Worm (Caenorhabditis elegans) whole organism, mixed stage, embryonic: ENCODE data around the gene amx-1.

Source experiments
- M03D4.4 ChIP-seq: sonication (generic microtip); optimal IDR thresholded peaks from 2 replicates; lab custom pipeline; 2017; ENCODE audit warnings: mild to moderate bottlenecking, missing genetic modification characterization, missing compliant biosample characterization
- bed-3 ChIP-seq: fragments of 200-800 bp; sonication (Bioruptor generic); optimal IDR thresholded peaks from 3 replicates; lab custom pipeline; 2018; ENCODE audit warnings: mild to moderate bottlenecking, missing genetic modification characterization, moderate library complexity, missing compliant biosample characterization
- blmp-1 ChIP-seq: fragments of 150-350 bp; optimal IDR thresholded peaks from 2 replicates; lab custom pipeline; 2014; ENCODE audit warnings: missing biosample characterization, missing genetic modification characterization
- ceh-39 ChIP-seq: fragments of 150-350 bp; optimal IDR thresholded peaks from 2 replicates; lab custom pipeline; 2014; ENCODE audit warnings: missing biosample characterization, missing genetic modification characterization
- ceh-43 ChIP-seq: fragments of 200-800 bp; sonication (Bioruptor generic); optimal IDR thresholded peaks from 2 replicates; lab custom pipeline; 2018; ENCODE audit warnings: mild to moderate bottlenecking, missing genetic modification characterization, moderate library complexity, missing compliant biosample characterization
- ceh-83 ChIP-seq: fragments of 200-800 bp; sonication (Bioruptor generic); optimal IDR thresholded peaks from 2 replicates; lab custom pipeline; 2018; ENCODE audit warnings: mild to moderate bottlenecking, missing genetic modification characterization, missing compliant biosample characterization
- ces-1 ChIP-seq: fragments of 150-350 bp; optimal IDR thresholded peaks from 2 replicates; lab custom pipeline; 2014; ENCODE audit warnings: missing biosample characterization, missing genetic modification reagents, missing genetic modification characterization
- cnd-1 ChIP-seq: fragments of 200-800 bp; sonication (Bioruptor generic); optimal IDR thresholded peaks from 2 replicates; lab custom pipeline; 2018; ENCODE audit warnings: mild to moderate bottlenecking, missing genetic modification characterization, missing compliant biosample characterization
- drap-1 ChIP-seq: fragments of 200-800 bp; sonication (Bioruptor generic); optimal IDR thresholded peaks from 3 replicates; lab custom pipeline; 2018; ENCODE audit warnings: mild to moderate bottlenecking, missing genetic modification characterization, missing compliant biosample characterization
- elt-1 ChIP-seq: sonication (generic microtip); optimal IDR thresholded peaks from 2 replicates; lab custom pipeline; 2017; ENCODE audit warnings: missing genetic modification characterization, mild to moderate bottlenecking, missing compliant biosample characterization, antibody characterized with exemption, moderate library complexity, borderline replicate concordance; ENCODE audit not compliant: insufficient read depth
- elt-3 ChIP-seq: fragments of 150-350 bp; optimal IDR thresholded peaks from 2 replicates; lab custom pipeline; 2014; ENCODE audit warnings: missing biosample characterization, missing genetic modification characterization
- flh-1 ChIP-seq: fragments of 200-800 bp; sonication (Bioruptor generic); optimal IDR thresholded peaks from 2 replicates; lab custom pipeline; 2018; ENCODE audit warnings: mild to moderate bottlenecking, missing genetic modification characterization, moderate library complexity, missing compliant biosample characterization
- ham-2 ChIP-seq: fragments of 200-800 bp; sonication (Bioruptor generic); optimal IDR thresholded peaks from 2 replicates; lab custom pipeline; 2018; ENCODE audit warnings: mild to moderate bottlenecking, missing genetic modification characterization, missing compliant biosample characterization
- hlh-1 ChIP-seq: fragments of 150-350 bp; optimal IDR thresholded peaks from 2 replicates; lab custom pipeline; 2014; ENCODE audit warnings: missing biosample characterization, missing genetic modification reagents, missing genetic modification characterization
- lin-13 ChIP-seq: fragments of 150-350 bp; optimal IDR thresholded peaks from 2 replicates; lab custom pipeline; 2014; ENCODE audit warnings: missing biosample characterization, missing genetic modification characterization
- lin-32 ChIP-seq: fragments of 200-800 bp; sonication (Bioruptor generic); optimal IDR thresholded peaks from 2 replicates; lab custom pipeline; 2018; ENCODE audit warnings: mild to moderate bottlenecking, missing genetic modification characterization, missing compliant biosample characterization
- lsy-2 ChIP-seq: fragments of 150-350 bp; optimal IDR thresholded peaks from 2 replicates; lab custom pipeline; 2014; ENCODE audit warnings: missing biosample characterization, missing genetic modification characterization
- mab-5 ChIP-seq: fragments of 150-350 bp; optimal IDR thresholded peaks from 2 replicates; lab custom pipeline; 2014; ENCODE audit warnings: missing biosample characterization, missing genetic modification characterization
- mep-1 ChIP-seq: fragments of 150-350 bp; optimal IDR thresholded peaks from 2 replicates; lab custom pipeline; 2017; ENCODE audit warnings: missing biosample characterization, missing genetic modification reagents, missing genetic modification characterization, inconsistent platforms
- mls-2 ChIP-seq: sonication (generic microtip); optimal IDR thresholded peaks from 2 replicates; lab custom pipeline; 2016; ENCODE audit warnings: mild to moderate bottlenecking, missing genetic modification characterization, moderate library complexity, missing compliant biosample characterization
- nhr-12 ChIP-seq: fragments of 150-350 bp; optimal IDR thresholded peaks from 2 replicates; lab custom pipeline; 2014; ENCODE audit warnings: missing biosample characterization, missing genetic modification characterization
- nhr-2 ChIP-seq: fragments of 150-350 bp; optimal IDR thresholded peaks from 2 replicates; lab custom pipeline; 2014; ENCODE audit warnings: missing biosample characterization, missing genetic modification characterization
- nhr-237 ChIP-seq: fragments of 150-350 bp; optimal IDR thresholded peaks from 2 replicates; lab custom pipeline; 2014; ENCODE audit warnings: missing biosample characterization, missing genetic modification characterization
- nhr-28 ChIP-seq: fragments of 150-350 bp; optimal IDR thresholded peaks from 2 replicates; lab custom pipeline; 2014; ENCODE audit warnings: missing biosample characterization, missing genetic modification characterization
- nhr-76 ChIP-seq: sonication (generic microtip); optimal IDR thresholded peaks from 2 replicates; lab custom pipeline; 2017; ENCODE audit warnings: missing biosample characterization, missing genetic modification characterization
- pha-4 ChIP-seq: fragments of 150-350 bp; optimal IDR thresholded peaks from 2 replicates; lab custom pipeline; 2018; ENCODE audit warnings: missing biosample characterization, missing genetic modification reagents, missing genetic modification characterization
- sem-2 ChIP-seq: fragments of 200-800 bp; sonication (Bioruptor generic); optimal IDR thresholded peaks from 2 replicates; lab custom pipeline; 2018; ENCODE audit warnings: mild to moderate bottlenecking, missing genetic modification characterization, missing compliant biosample characterization
- snpc-4 ChIP-seq: fragments of 150-350 bp; optimal IDR thresholded peaks from 2 replicates; lab custom pipeline; 2014; ENCODE audit warnings: missing biosample characterization, missing genetic modification characterization
- sptf-1 ChIP-seq: sonication (generic microtip); optimal IDR thresholded peaks from 2 replicates; lab custom pipeline; 2017; ENCODE audit warnings: mild to moderate bottlenecking, missing genetic modification characterization, moderate library complexity, missing compliant biosample characterization
- tbx-8 ChIP-seq: fragments of 200-800 bp; sonication (Bioruptor generic); optimal IDR thresholded peaks from 2 replicates; lab custom pipeline; 2018; ENCODE audit warnings: mild to moderate bottlenecking, missing genetic modification characterization, moderate library complexity, missing compliant biosample characterization
- unc-120 ChIP-seq: sonication (generic microtip); optimal IDR thresholded peaks from 2 replicates; lab custom pipeline; 2017; ENCODE audit warnings: missing genetic modification characterization, missing compliant biosample characterization; ENCODE audit not compliant: poor library complexity, severe bottlenecking
- unc-39 ChIP-seq: fragments of 150-350 bp; optimal IDR thresholded peaks from 2 replicates; lab custom pipeline; 2014; ENCODE audit warnings: missing biosample characterization, missing genetic modification characterization
- unc-62 ChIP-seq: fragments of 150-350 bp; optimal IDR thresholded peaks from 2 replicates; lab custom pipeline; 2014; ENCODE audit warnings: missing biosample characterization, missing genetic modification reagents, missing genetic modification characterization
- zip-8 ChIP-seq: fragments of 150-350 bp; optimal IDR thresholded peaks from 2 replicates; lab custom pipeline; 2014; ENCODE audit warnings: missing biosample characterization, missing genetic modification characterization
- ztf-11 ChIP-seq: fragments of 150-350 bp; optimal IDR thresholded peaks from 2 replicates; lab custom pipeline; 2014; ENCODE audit warnings: missing biosample characterization, missing genetic modification characterization

Gene amx-1

DNA sequence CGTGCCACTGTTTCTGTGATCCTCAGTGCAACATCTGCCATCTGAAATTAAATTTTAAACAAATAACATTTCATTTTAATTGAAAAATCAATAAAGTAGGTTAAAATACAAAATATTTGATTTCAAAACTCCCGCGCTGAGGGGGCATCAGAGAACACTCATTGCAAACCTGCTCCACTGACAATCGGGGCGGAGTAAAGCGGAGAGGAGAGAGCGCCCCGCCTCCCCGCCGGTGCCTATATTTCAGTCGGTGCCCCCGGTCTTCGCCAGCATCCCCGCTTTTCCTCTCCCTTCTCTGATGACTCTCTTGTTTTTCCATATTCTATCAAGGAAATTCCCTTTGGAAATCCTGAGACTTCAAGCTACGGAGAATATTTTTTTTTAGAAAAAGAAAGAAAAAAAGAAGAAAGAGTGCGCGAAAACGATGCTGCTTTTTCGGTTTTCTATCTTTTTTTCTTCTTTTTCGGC is 40.7 kb downstream of the amx-1 start, which contains the start of gene brc-1 (continued):
- TF ChIP-seq nhr-237 (tag; lab: Kevin White, UChicago) (peak; percentile 92), M03D4.4 (peak; percentile 12)

DNA sequence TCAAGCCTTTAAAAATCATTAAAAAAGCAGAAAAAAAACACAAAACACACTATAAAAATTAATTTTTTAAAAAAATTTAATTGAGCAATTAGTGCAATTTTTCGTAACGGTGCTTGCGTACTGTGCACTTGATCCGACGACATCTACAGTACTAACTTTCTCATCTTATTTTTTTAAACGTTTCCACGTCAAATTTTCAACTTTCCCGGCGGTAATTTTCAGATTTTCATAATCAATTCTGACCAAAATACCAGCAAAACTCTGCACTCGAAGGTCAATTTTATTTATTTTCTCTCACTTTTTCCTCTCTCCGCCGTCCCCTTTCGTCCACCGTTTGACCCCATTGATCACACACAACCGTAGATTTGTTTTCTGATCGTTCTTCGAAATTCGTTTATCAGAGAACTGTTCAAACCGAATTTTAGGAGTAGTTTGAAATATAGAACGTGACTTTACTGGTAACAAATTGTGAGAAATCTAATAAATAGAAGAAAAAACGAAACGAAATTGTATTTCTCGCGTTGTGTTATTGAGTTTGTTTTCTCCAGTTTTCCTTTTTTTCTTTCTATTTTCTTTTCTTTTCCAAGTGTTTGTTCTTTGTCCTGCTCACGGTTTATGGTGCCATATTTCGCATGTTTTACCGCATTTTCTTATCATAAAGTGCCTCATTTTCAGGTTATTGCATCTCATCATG is 41.8 kb downstream of the amx-1 start, which contains the start of gene acs-19:
acs-19 (plus strand) TSS at position 676 of the 694 bp plus-strand sequence.
- TF ChIP-seq elt-1 (tag; lab: Kevin White, UChicago), result no peak
- no peak for TF ChIP-seq zip-8 (tag; lab: Kevin White, UChicago)
- TF ChIP-seq elt-3 (tag; lab: Kevin White, UChicago), result no peak
- TF ChIP-seq cnd-1 (tag; lab: Kevin White, UChicago), result no peak
- TF ChIP-seq ceh-43 (GFP tag; lab: Kevin White, UChicago), result peak; percentile 35
- peak; percentile 73 for TF ChIP-seq ces-1 (GFP tag; lab: Kevin White, UChicago)
- no peak for TF ChIP-seq lin-32 (GFP tag; lab: Kevin White, UChicago)

DNA sequence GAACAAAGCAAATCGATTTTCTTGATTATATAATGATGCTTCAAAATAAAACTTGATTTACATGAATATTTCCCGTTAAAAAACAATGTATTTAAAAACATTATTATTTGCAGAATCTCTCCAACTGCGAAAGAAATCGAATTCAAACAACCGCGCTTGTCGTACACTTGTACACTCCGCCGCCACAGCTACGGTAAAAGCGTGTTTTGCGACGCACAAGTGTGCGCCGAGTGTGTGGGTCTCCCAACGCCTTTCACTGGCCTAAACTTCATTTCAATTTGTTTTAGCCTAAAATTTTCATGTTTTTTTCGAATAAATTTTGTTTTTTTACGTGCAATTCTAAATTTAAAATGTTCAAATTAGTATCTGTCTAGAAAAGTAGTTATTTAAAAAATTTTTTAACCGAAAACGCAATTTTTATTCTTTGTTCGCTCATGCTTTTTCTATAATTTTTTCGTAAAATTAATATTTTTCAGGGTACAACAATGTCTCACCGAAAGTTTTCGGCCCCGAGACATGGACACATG is 45.2 kb downstream of the amx-1 start, which contains the start of gene rpl-3:
rpl-3 (plus strand) TSS at position 477 of the 527 bp plus-strand sequence.
- TF ChIP-seq mab-5 (tag; lab: Kevin White, UChicago) (peak; percentile 86), nhr-237 (tag; lab: Kevin White, UChicago) (peak; percentile 100), ztf-11 (tag; lab: Kevin White, UChicago) (peak; percentile 97), M03D4.4 (peak; percentile 98), ham-2 (GFP tag; lab: Kevin White, UChicago) (peak; percentile 97), ceh-39 (tag; lab: Kevin White, UChicago) (peak; percentile 99), lsy-2 (tag; lab: Kevin White, UChicago) (peak; percentile 100), elt-3 (tag; lab: Kevin White, UChicago) (peak; percentile 95), lin-32 (GFP tag; lab: Kevin White, UChicago) (peak; percentile 81), pha-4 (peak; percentile 100), sem-2 (GFP tag; lab: Kevin White, UChicago) (peak; percentile 80), unc-39 (tag; lab: Kevin White, UChicago) (peak; percentile 98), mep-1 (peak; percentile 100), nhr-2 (tag; lab: Kevin White, UChicago) (peak; percentile 79), ces-1 (GFP tag; lab: Kevin White, UChicago) (peak; percentile 97), blmp-1 (peak; percentile 93), elt-1 (tag; lab: Kevin White, UChicago) (peak; percentile 90), sptf-1 (tag; lab: Kevin White, UChicago) (peak; percentile 99), drap-1 (GFP tag; lab: Kevin White, UChicago) (peak; percentile 99), hlh-1 (tag; lab: Kevin White, UChicago) (peak; percentile 92), flh-1 (peak; percentile 78), nhr-28 (tag; lab: Kevin White, UChicago) (peak; percentile 93), zip-8 (tag; lab: Kevin White, UChicago) (peak; percentile 10), unc-62 (GFP tag; lab: Kevin White, UChicago) (peak; percentile 97), mls-2 (tag; lab: Kevin White, UChicago) (peak; percentile 99), bed-3 (GFP tag; lab: Kevin White, UChicago) (peak; percentile 85), unc-120 (tag; lab: Kevin White, UChicago) (peak; percentile 99), snpc-4 (tag; lab: Kevin White, UChicago) (no peak), nhr-76 (tag; lab: Kevin White, UChicago) (peak; percentile 14), cnd-1 (tag; lab: Kevin White, UChicago) (peak; percentile 99), tbx-8 (peak; percentile 96), ceh-43 (GFP tag; lab: Kevin White, UChicago) (peak; percentile 96), nhr-12 (peak; percentile 98), lin-13 (tag; lab: Kevin White, UChicago) (peak; percentile 100), ceh-83 (GFP tag; lab: Kevin White, UChicago) (peak; percentile 97)
